Fruit fly (Drosophila melanogaster): ENCODE data around the gene CG16789.
A peak's percentile ranks its signal among the peaks of the same experiment; 100 is the strongest.

The CG16789 gene

DNA sequence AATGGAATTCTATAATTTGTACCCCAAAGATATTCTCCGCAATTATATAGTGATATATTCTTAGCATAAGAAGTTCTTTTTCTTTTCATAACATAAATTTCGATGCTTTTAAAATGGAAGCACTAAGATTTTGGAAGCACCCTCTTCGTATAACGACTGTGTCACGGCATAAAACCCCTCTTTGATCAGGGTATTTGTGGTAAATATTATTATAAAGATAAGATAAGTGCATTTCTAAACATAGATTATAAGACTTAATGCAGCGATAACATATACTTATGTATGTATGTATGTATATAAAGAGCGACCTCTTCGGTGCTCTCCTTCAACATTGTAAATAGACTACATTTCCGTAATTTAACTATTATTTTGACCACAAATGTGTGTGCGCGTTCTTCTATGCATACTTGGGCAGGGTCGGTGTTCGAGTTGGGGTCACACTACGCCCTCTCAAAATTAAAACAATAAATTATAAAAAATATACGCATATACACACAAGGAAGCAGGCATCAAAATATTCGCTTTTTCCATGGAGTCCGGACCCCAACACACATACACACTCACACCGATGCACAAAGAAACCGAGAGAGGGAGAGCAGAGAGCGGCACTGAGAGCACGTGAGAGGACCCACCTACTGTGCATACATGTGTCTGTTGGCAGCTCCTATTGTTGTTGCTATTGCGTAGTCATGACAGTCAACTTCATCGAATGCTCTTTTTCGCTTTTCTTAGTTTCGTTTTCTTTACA is 15.6 kb upstream of the CG16789 start:
- TF ChIP-seq CG17801 (GFP tag; optimal IDR thresholded peaks at IDR 0.05; ENCODE audit: partially characterized antibody), result no peak

DNA sequence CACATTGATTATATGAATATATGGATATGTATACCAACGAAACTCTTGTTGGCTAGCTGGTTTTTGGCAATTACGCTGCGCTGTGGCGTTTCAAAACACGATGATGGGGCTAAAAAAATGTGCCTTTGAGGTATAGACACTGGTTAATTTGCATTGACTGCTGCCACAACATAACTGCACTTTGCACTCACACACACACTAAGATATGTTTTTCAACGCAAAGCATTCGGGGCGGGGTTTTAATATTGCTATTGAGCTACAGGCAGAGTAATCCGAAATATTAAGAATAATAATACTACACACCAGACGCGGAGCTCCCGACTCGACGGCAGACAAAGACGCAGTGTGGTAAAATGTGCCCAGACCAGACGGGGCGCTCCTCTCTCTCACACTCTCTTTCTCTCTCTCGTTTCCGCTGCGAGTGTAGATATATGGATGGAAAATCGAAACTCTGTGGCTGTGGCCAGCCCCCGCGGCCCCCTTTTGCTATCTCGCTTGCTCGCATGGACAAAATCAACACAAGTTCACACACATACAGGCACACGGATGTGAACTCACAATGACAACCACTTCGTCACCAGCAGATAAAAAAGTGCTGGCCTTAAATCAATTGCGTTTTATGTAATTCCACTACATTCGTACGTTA is 14.9 kb upstream of the CG16789 start:
- TF ChIP-seq CG17801 (GFP tag; optimal IDR thresholded peaks at IDR 0.05; ENCODE audit: partially characterized antibody), result peak; percentile 43

DNA sequence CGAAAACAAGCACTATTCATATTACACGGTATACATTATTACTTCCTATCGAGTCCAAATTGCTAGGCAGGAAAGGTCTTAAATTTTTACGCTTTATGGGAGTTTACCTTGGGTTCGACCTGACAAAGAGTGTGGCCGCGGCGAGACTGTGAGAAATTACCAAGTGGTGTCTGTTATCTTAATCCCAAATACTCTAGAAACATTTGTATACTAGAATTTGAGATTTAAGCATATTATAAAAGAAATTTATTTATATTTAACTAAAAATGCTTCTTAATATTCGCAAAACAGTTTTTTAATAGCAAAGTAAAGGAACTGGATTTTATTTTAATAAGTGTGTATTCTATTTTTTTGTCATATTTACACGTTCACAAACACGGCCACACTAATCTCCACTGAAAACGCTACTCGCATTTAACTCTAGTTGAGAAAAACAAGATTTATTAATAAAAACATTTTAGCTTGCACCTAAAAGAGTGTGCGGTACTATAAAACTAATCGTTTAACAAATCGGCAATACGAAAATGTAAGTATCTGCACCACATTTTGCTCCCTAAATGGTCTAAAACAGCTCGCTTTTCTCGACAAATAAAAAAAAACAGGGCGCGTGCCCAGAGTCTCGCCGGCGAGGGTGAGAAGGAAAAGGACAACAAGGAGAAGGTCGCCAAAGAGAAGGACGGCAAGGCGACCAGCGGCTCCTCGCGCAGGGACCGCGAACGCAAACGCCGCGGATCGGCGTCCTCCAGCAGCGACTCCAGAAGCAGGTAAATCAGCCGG is 14.1 kb upstream of the CG16789 start, which contains the start of the genes mura and RnpS1:
Gene mura (minus strand): TSS at position 148 of the 777 bp plus-strand sequence.
Gene RnpS1 (plus strand): TSS at position 376 of the 777 bp plus-strand sequence.
- TF ChIP-seq CG17801 (GFP tag; optimal IDR thresholded peaks at IDR 0.05; ENCODE audit: partially characterized antibody), result no peak

DNA sequence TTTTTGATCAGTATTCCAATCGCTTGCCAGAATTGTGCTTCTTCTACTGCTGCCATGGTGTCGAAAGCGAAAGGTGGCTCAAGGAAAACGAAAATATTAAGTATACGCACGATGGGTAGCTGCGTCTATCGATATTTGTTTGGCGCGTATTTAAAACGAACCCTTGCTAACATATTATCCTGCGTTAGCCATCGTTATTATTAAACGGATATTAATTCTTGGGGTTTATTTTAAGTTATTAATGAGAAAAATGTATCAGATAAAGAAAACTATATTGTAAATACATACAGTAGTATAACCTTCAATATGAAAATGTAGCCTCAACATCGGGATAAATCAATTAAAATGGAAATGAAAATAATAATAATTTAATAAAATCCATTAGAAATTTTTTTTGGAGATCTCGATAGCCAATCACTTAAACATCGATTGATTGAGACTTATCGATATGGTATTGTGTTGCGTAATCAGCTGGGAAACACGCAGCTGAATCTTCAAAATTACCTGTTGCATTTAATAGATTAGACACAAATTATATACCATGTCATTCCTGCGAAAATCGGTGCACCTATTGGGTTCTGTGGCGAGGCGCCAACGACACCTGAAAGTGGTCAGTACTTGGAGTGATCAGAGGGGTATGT is 10.5 kb upstream of the CG16789 start, which contains the start of the genes CG9386 and BckdhA:
Gene CG9386 (minus strand): TSS at position 75 of the 641 bp plus-strand sequence.
Gene BckdhA (plus strand): TSS at position 452 of the 641 bp plus-strand sequence.
- TF ChIP-seq CG17801 (GFP tag; optimal IDR thresholded peaks at IDR 0.05; ENCODE audit: partially characterized antibody), result no peak

DNA sequence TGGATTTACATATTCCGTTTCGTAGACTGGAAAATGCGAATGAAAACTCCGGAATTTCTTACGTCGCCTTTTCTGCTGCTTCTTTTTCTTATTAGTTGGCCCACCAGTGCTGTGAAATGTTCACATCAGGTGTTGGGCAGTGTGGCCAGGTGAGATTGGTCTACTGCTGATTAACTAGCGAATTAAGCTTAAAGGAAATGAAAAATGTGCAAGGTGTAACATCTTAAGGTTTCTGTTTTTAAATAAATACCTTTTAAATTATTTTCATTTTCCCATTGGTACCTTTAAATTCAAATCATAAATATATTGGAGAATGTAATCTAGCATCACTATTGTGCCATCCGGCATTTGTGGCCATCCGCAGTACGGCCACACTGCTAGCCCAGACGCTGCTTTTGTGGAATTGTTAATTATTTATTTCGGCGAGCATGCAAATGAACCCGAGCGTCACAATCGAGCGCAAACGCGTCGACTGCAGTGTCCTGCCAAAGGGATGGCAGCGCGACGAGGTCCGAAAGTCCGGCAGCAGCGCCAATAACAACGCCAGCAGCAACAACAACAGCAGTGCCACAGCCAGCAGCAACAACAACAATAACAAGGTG is 6.5 kb upstream of the CG16789 start, which contains the start of the genes AP-1mu and MBD-like:
Gene AP-1mu (minus strand): TSS at position 113 of the 602 bp plus-strand sequence.
Gene MBD-like (plus strand): TSS at position 348 of the 602 bp plus-strand sequence.
- TF ChIP-seq CG17801 (GFP tag; optimal IDR thresholded peaks at IDR 0.05; ENCODE audit: partially characterized antibody), result peak; percentile 72

DNA sequence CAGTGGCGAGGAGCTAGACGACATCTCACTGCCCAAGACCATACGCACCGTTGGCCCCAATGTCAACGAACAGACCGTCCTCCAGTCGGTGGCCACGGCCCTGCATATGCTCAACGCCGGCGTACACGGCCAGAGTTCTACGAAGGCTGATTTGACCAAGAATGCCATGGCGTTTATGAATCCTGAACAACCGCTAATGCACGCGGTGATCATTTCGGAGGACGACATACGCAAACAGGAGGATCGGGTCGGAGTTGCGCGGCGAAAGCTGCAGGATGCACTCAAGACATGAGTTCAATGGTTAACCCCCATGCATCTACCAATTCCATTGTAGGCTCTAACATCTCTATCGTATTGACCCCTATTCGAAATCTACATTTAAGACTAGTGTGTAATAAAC is 4.9 kb upstream of the CG16789 start:
- TF ChIP-seq CG17801 (GFP tag; optimal IDR thresholded peaks at IDR 0.05; ENCODE audit: partially characterized antibody), result no peak

DNA sequence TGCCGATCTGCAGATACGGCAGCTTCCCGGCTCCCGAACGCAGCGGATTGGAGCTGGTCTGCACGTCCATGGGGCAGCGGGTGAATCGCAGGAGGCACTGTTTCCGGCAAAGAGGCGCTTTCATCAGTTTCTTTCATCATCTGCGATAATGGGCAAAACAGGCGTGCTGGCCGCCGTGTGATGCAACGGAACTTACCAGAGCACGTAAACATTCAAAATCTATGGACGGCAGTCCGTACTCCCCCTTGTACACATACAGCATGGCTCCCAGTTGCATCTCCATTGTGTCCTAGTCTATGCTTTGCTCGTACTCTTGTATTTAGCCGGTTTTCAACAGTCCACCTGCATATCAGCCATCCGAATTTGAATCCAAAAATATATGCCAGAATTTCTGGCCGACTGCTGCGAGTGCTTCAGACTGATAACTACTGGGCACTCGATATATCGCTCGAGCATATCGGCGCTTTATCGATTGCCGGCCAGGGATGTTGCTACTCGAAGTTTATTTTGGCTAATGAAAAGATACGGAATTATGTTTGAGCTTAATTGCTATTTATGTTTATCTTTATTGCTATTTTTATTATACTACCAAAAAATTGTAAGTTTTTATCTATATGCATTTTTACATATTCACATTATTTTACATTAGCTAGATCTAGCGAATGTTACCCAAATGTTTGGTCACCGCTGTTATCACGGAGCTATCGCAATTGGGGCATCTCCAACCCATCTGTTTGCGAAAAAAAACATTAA is 2.6 kb upstream of the CG16789 start, which contains the start of the genes CG9393 and Vps45:
Gene CG9393 (minus strand): TSS at position 434 of the 753 bp plus-strand sequence.
Gene Vps45 (plus strand): TSS at position 685 of the 753 bp plus-strand sequence.
- peak; percentile 15 for TF ChIP-seq CG17801 (GFP tag; optimal IDR thresholded peaks at IDR 0.05; ENCODE audit: partially characterized antibody)

DNA sequence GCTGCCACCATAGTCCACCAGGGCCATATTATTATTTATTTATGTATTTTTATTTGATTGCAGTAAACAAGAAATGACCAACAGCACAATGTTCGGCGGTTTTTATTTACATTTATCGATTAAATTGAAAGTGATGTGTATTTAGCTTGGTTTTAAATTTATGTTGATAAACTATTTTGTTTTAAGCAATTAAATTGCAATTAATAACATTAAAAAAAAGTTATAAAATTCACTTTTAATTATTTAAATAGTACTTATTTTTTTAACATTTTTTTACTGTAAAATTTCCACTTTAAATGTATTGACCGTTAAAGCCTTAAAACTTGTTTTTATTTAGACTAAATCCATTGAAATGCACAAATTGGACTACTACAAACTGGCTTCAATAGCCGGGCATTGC is 4.1 kb downstream of the CG16789 start, which contains the start of gene CG16790:
Gene CG16790 (minus strand): TSS at position 101 of the 400 bp plus-strand sequence.
- TF ChIP-seq CG17801 (GFP tag; optimal IDR thresholded peaks at IDR 0.05; ENCODE audit: partially characterized antibody), result no peak

DNA sequence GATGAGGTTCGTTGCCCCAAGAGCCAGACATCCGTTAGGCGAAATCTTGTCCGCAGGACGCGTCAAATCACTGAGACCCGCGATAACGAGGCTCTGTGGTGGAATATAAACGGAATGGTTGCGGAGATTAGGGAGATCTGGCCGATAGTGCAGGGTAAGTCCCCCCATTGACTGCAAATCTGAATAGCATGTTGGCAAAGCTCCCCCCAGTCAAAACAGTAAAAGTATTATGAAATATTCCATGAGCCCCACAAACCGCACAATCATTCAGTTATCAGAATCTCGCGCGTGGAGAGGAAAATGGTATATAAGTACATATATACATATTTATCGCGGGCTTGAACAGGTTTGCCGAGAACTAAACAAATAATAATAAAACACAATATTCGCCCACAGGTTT is 4.7 kb downstream of the CG16789 start:
- TF ChIP-seq CG17801 (GFP tag; optimal IDR thresholded peaks at IDR 0.05; ENCODE audit: partially characterized antibody), result no peak

DNA sequence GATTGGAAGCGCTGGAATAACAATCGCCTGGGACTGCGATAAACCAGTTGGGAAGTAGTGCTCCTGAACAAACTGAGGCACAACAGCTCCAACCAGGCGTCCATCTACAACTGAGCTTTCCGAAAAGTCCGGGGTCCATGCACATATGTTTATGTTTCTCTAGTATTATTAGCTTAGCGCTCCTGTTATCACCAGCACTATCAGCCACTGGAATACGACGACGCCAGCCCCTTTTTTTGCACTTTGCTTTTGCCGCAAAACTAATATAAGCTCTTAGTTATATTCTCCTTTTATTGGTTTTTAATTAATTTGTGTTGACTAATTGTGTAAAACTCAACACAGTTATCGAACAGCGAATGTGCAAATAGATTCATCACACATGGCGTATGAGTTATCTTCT is 5.5 kb downstream of the CG16789 start, which contains the start of gene CG9396:
Gene CG9396 (minus strand): TSS at position 101 of the 400 bp plus-strand sequence.
- no peak for TF ChIP-seq CG17801 (GFP tag; optimal IDR thresholded peaks at IDR 0.05; ENCODE audit: partially characterized antibody)

DNA sequence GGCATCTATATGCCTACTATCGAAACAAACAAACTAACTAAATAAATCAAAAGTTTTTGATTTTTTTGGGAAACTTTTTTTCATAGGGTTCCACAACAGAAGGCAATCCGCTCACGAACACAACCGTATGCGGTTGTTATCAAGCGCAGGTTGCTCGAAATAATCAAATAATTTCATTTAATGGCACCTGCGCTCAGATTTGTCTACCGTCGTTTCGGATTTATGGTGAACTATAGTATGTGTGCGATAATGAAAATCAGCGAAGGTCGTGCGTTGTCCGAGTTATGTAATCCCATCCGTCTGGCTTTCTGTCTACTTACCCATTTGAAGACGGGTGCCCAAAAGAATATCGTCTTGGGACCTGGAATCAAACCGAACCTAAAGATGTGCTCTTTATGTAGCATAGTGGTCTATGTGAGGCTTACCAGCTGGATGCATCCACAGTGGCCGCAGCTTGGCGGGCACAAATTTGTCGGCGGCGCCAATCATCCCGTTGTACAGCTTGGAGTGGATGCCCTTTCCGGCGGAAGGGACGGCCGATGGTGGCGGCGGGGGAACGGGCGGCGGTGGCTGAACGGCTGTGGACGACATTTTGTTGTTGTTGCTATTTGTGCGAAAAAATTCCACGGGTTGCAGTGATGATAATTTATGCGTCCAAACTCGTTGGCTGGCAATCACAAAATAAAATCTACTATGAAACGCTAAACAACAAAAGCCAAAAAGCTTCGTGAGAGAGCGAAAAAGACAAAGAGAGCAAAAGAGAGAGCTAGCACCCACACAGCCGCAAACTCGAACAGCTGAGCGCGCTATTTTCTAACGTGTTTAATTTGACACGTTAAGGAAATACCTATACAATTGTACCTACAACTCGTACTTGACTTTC is 7.2 kb downstream of the CG16789 start:
- TF ChIP-seq CG17801 (GFP tag; optimal IDR thresholded peaks at IDR 0.05; ENCODE audit: partially characterized antibody), result no peak

Data from ovary, adult (tissue).